Worm (Caenorhabditis elegans) whole organism, mixed stage, embryonic: ENCODE data around the gene wee-1.1.

Experiments used
- M03D4.4 ChIP-seq: sonication (generic microtip); optimal IDR thresholded peaks from 2 replicates; lab custom pipeline; 2017; ENCODE audit warnings: mild to moderate bottlenecking, missing genetic modification characterization, missing compliant biosample characterization
- bed-3 ChIP-seq: fragments of 200-800 bp; sonication (Bioruptor generic); optimal IDR thresholded peaks from 3 replicates; lab custom pipeline; 2018; ENCODE audit warnings: mild to moderate bottlenecking, missing genetic modification characterization, moderate library complexity, missing compliant biosample characterization
- blmp-1 ChIP-seq: fragments of 150-350 bp; optimal IDR thresholded peaks from 2 replicates; lab custom pipeline; 2014; ENCODE audit warnings: missing biosample characterization, missing genetic modification characterization
- ceh-39 ChIP-seq: fragments of 150-350 bp; optimal IDR thresholded peaks from 2 replicates; lab custom pipeline; 2014; ENCODE audit warnings: missing biosample characterization, missing genetic modification characterization
- ceh-43 ChIP-seq: fragments of 200-800 bp; sonication (Bioruptor generic); optimal IDR thresholded peaks from 2 replicates; lab custom pipeline; 2018; ENCODE audit warnings: mild to moderate bottlenecking, missing genetic modification characterization, moderate library complexity, missing compliant biosample characterization
- ceh-83 ChIP-seq: fragments of 200-800 bp; sonication (Bioruptor generic); optimal IDR thresholded peaks from 2 replicates; lab custom pipeline; 2018; ENCODE audit warnings: mild to moderate bottlenecking, missing genetic modification characterization, missing compliant biosample characterization
- ces-1 ChIP-seq: fragments of 150-350 bp; optimal IDR thresholded peaks from 2 replicates; lab custom pipeline; 2014; ENCODE audit warnings: missing biosample characterization, missing genetic modification reagents, missing genetic modification characterization
- cnd-1 ChIP-seq: fragments of 200-800 bp; sonication (Bioruptor generic); optimal IDR thresholded peaks from 2 replicates; lab custom pipeline; 2018; ENCODE audit warnings: mild to moderate bottlenecking, missing genetic modification characterization, missing compliant biosample characterization
- elt-1 ChIP-seq: sonication (generic microtip); optimal IDR thresholded peaks from 2 replicates; lab custom pipeline; 2017; ENCODE audit warnings: missing genetic modification characterization, mild to moderate bottlenecking, missing compliant biosample characterization, antibody characterized with exemption, moderate library complexity, borderline replicate concordance; ENCODE audit not compliant: insufficient read depth
- elt-3 ChIP-seq: fragments of 150-350 bp; optimal IDR thresholded peaks from 2 replicates; lab custom pipeline; 2014; ENCODE audit warnings: missing biosample characterization, missing genetic modification characterization
- flh-1 ChIP-seq: fragments of 200-800 bp; sonication (Bioruptor generic); optimal IDR thresholded peaks from 2 replicates; lab custom pipeline; 2018; ENCODE audit warnings: mild to moderate bottlenecking, missing genetic modification characterization, moderate library complexity, missing compliant biosample characterization
- hlh-1 ChIP-seq: fragments of 150-350 bp; optimal IDR thresholded peaks from 2 replicates; lab custom pipeline; 2014; ENCODE audit warnings: missing biosample characterization, missing genetic modification reagents, missing genetic modification characterization
- lin-13 ChIP-seq: fragments of 150-350 bp; optimal IDR thresholded peaks from 2 replicates; lab custom pipeline; 2014; ENCODE audit warnings: missing biosample characterization, missing genetic modification characterization
- lin-32 ChIP-seq: fragments of 200-800 bp; sonication (Bioruptor generic); optimal IDR thresholded peaks from 2 replicates; lab custom pipeline; 2018; ENCODE audit warnings: mild to moderate bottlenecking, missing genetic modification characterization, missing compliant biosample characterization
- lsy-2 ChIP-seq: fragments of 150-350 bp; optimal IDR thresholded peaks from 2 replicates; lab custom pipeline; 2014; ENCODE audit warnings: missing biosample characterization, missing genetic modification characterization
- mab-5 ChIP-seq: fragments of 150-350 bp; optimal IDR thresholded peaks from 2 replicates; lab custom pipeline; 2014; ENCODE audit warnings: missing biosample characterization, missing genetic modification characterization
- mep-1 ChIP-seq: fragments of 150-350 bp; optimal IDR thresholded peaks from 2 replicates; lab custom pipeline; 2017; ENCODE audit warnings: missing biosample characterization, missing genetic modification reagents, missing genetic modification characterization, inconsistent platforms
- mls-2 ChIP-seq: sonication (generic microtip); optimal IDR thresholded peaks from 2 replicates; lab custom pipeline; 2016; ENCODE audit warnings: mild to moderate bottlenecking, missing genetic modification characterization, moderate library complexity, missing compliant biosample characterization
- nhr-12 ChIP-seq: fragments of 150-350 bp; optimal IDR thresholded peaks from 2 replicates; lab custom pipeline; 2014; ENCODE audit warnings: missing biosample characterization, missing genetic modification characterization
- nhr-2 ChIP-seq: fragments of 150-350 bp; optimal IDR thresholded peaks from 2 replicates; lab custom pipeline; 2014; ENCODE audit warnings: missing biosample characterization, missing genetic modification characterization
- nhr-237 ChIP-seq: fragments of 150-350 bp; optimal IDR thresholded peaks from 2 replicates; lab custom pipeline; 2014; ENCODE audit warnings: missing biosample characterization, missing genetic modification characterization
- nhr-28 ChIP-seq: fragments of 150-350 bp; optimal IDR thresholded peaks from 2 replicates; lab custom pipeline; 2014; ENCODE audit warnings: missing biosample characterization, missing genetic modification characterization
- nhr-76 ChIP-seq: sonication (generic microtip); optimal IDR thresholded peaks from 2 replicates; lab custom pipeline; 2017; ENCODE audit warnings: missing biosample characterization, missing genetic modification characterization
- pha-4 ChIP-seq: fragments of 150-350 bp; optimal IDR thresholded peaks from 2 replicates; lab custom pipeline; 2018; ENCODE audit warnings: missing biosample characterization, missing genetic modification reagents, missing genetic modification characterization
- sem-2 ChIP-seq: fragments of 200-800 bp; sonication (Bioruptor generic); optimal IDR thresholded peaks from 2 replicates; lab custom pipeline; 2018; ENCODE audit warnings: mild to moderate bottlenecking, missing genetic modification characterization, missing compliant biosample characterization
- snpc-4 ChIP-seq: fragments of 150-350 bp; optimal IDR thresholded peaks from 2 replicates; lab custom pipeline; 2014; ENCODE audit warnings: missing biosample characterization, missing genetic modification characterization
- sptf-1 ChIP-seq: sonication (generic microtip); optimal IDR thresholded peaks from 2 replicates; lab custom pipeline; 2017; ENCODE audit warnings: mild to moderate bottlenecking, missing genetic modification characterization, moderate library complexity, missing compliant biosample characterization
- unc-39 ChIP-seq: fragments of 150-350 bp; optimal IDR thresholded peaks from 2 replicates; lab custom pipeline; 2014; ENCODE audit warnings: missing biosample characterization, missing genetic modification characterization
- zip-8 ChIP-seq: fragments of 150-350 bp; optimal IDR thresholded peaks from 2 replicates; lab custom pipeline; 2014; ENCODE audit warnings: missing biosample characterization, missing genetic modification characterization
- ztf-11 ChIP-seq: fragments of 150-350 bp; optimal IDR thresholded peaks from 2 replicates; lab custom pipeline; 2014; ENCODE audit warnings: missing biosample characterization, missing genetic modification characterization

wee-1.1 gene

DNA sequence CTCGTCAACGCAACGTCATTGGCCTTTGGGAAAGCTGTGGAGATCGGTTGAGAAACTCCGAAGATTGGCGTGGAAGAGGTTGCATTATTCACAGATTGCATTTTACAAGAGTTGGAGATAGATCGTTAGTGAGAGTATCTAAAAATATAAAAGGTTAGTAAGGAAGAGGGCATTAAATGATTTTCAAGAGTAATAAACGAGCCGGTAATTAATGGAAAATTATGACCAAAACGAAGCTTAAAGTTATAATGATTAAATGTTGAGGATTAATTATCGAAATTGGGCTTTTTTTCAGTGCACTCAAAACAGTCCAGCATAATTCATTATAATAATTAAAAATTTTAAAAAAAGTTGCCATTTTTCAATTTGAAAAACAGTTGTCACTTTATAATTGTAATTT is 25.9 kb upstream of the wee-1.1 start, which contains the start of gene pap-2:
Gene pap-2, minus strand, starts transcription at position 101 of the 400 bp plus-strand sequence.
- TF ChIP-seq lin-13 (tag; lab: Kevin White, UChicago): no peak
- no peak for TF ChIP-seq ceh-43 (GFP tag; lab: Kevin White, UChicago)
- no peak for TF ChIP-seq elt-3
- no peak for TF ChIP-seq ces-1 (GFP tag; lab: Kevin White, UChicago)
- TF ChIP-seq bed-3 (GFP tag; lab: Kevin White, UChicago): no peak
- TF ChIP-seq pha-4 (tag; lab: Kevin White, UChicago): no peak
- TF ChIP-seq mep-1 (tag; lab: Kevin White, UChicago): no peak
- TF ChIP-seq lin-32 (GFP tag; lab: Kevin White, UChicago): no peak
- no peak for TF ChIP-seq nhr-12 (tag; lab: Kevin White, UChicago)
- TF ChIP-seq sem-2 (GFP tag; lab: Kevin White, UChicago): no peak
- TF ChIP-seq unc-39: no peak
- TF ChIP-seq M03D4.4 (tag; lab: Kevin White, UChicago): no peak

DNA sequence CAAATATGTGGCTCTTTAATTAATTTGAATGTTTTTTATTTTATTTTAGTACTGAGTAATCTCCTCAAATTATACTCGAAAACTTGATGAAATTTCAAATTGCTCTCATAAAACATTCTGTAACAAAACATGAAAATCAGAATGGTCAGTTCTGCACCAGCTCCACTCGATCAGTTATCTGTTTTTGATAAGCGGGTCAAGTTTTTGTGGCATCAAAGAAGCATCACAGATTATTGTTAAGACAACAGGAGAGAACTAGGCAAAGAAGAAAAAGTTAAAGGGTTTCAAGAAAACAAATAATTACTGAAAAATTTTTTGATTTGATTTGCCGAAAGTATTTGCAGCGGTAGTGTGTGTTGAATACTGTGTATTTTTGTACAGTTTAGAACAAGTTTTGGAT is 23.8 kb upstream of the wee-1.1 start:
- TF ChIP-seq ztf-11 (tag; lab: Kevin White, UChicago): no peak
- TF ChIP-seq nhr-28 (tag; lab: Kevin White, UChicago): no peak
- no peak for TF ChIP-seq mls-2 (tag; lab: Kevin White, UChicago)
- no peak for TF ChIP-seq nhr-237 (tag; lab: Kevin White, UChicago)
- TF ChIP-seq nhr-76: no peak

DNA sequence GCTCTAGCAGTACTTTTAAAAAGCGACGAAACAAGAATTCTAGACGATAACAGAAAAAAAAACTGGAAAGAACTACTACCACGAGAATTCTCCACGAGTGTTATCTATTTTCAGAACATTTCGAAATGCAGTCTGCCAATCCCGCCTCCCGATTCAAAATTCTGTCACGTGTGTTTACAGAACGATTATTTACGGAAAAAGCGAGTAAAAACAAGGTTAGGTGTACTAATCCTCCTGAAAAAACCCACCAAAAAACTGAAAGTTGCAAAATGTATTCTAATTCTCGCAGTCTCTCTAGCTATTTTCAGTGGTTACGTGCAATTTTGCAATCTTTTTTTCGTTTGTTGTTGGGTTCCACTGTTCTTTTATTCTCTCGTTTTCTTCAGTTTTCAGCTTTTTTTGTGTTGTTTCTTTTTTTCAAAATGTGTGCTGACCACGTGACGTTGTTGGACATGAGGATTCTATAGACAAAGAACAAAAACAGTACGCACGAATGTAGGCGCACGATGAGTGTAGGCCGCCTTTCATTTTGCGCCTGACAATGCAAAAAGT is 23.2 kb upstream of the wee-1.1 start:
- no peak for TF ChIP-seq M03D4.4 (tag; lab: Kevin White, UChicago)
- TF ChIP-seq lsy-2 (tag; lab: Kevin White, UChicago): no peak
- no peak for TF ChIP-seq snpc-4 (tag; lab: Kevin White, UChicago)
- no peak for TF ChIP-seq unc-39
- TF ChIP-seq mep-1 (tag; lab: Kevin White, UChicago): no peak

DNA sequence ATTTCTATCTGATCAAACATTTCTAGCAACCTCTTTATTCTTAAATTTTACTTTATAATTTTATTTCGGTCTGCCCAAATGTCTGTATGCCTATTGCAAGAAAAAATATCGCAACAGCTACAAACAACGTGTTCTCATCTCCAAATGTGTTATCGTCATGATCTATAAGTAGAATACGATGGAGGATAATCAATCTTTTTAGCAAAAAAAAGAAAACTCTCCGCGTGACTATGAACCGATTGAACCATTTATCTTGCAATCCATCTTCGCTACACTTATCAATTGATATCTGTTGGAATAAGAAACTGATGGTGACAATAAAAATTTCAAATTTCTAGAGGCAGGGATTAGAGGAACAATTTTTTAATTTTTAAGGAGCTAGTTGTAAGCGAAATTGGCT is 22.6 kb upstream of the wee-1.1 start:
- TF ChIP-seq ceh-83: no peak
- peak; percentile 37 for TF ChIP-seq elt-1

DNA sequence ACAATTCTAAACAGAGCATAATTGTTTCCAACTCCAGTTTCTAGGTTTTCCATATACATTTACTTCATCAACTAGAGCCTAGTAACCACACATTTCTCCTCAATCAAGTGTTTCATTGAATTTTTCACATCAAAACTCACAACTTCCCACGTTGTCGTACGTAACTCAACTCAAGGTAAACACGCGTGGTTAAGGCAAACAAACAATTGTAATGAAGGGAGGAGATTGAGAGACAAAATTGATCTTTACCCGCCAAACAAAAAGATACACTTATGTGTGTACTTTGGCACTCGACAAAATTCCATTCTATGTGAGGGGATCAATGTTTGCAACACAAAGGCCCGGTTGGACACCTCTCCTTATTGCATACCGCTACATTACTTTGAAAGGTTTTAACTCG is 22.0 kb upstream of the wee-1.1 start, which contains the start of gene nhr-19:
Gene nhr-19, minus strand, starts transcription at position 191 of the 400 bp plus-strand sequence.
- no peak for TF ChIP-seq mep-1 (tag; lab: Kevin White, UChicago)
- TF ChIP-seq pha-4 (tag; lab: Kevin White, UChicago): peak; percentile 10
- no peak for TF ChIP-seq nhr-2 (tag; lab: Kevin White, UChicago)

DNA sequence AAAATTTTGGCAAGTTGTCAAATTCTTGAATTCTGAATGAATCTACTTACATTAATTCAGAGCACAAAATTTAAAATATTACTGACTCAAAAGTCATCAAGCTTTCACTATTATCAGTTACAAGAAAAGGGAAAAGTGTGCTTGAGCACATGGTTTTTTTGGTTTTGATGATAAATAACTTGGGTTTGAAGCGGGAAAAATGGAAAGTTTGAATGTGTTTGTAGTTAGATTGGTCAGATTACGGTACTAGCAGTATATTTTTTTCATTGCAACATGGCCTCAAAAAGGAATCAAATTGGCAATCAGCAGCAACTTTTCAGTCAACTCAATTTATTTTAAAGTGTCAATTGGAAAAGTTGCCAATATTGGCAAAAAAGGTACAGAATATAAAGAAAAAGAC is 21.3 kb upstream of the wee-1.1 start:
- TF ChIP-seq ceh-39 (tag; lab: Kevin White, UChicago): no peak
- no peak for TF ChIP-seq pha-4 (tag; lab: Kevin White, UChicago)
- no peak for TF ChIP-seq ztf-11 (tag; lab: Kevin White, UChicago)
- TF ChIP-seq blmp-1: no peak
- TF ChIP-seq flh-1 (GFP tag; lab: Kevin White, UChicago): no peak
- TF ChIP-seq nhr-237 (tag; lab: Kevin White, UChicago): no peak
- TF ChIP-seq sptf-1 (tag; lab: Kevin White, UChicago): no peak
- no peak for TF ChIP-seq zip-8 (tag; lab: Kevin White, UChicago)
- no peak for TF ChIP-seq mab-5 (tag; lab: Kevin White, UChicago)
- TF ChIP-seq lin-13 (tag; lab: Kevin White, UChicago): no peak
- no peak for TF ChIP-seq ceh-43 (GFP tag; lab: Kevin White, UChicago)
- TF ChIP-seq snpc-4 (tag; lab: Kevin White, UChicago): no peak
- no peak for TF ChIP-seq ceh-83
- no peak for TF ChIP-seq unc-39
- TF ChIP-seq bed-3 (GFP tag; lab: Kevin White, UChicago): no peak
- no peak for TF ChIP-seq nhr-76

DNA sequence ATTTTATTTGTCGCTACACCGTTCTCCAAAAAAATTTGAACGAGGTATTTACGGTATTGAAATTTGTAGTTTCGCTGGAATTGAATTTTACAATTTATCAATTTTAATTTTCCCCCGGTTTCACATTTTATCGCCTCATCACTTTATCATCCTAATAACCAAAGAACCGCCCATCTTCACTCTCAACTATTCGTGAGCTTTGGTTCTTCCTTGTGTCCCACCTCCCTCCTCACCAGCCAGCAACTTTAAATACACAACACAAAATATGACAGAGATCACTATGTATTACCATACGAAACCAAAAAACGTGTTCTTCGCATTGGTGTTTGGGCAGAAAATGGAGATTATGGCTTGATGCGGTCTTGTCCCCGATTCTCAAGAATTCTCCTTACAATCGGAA is 20.7 kb upstream of the wee-1.1 start:
- no peak for TF ChIP-seq M03D4.4 (tag; lab: Kevin White, UChicago)
- TF ChIP-seq pha-4 (tag; lab: Kevin White, UChicago): no peak
- no peak for TF ChIP-seq nhr-76
- no peak for TF ChIP-seq nhr-28 (tag; lab: Kevin White, UChicago)
- TF ChIP-seq elt-3: no peak
- TF ChIP-seq hlh-1 (tag; lab: Kevin White, UChicago): no peak
- TF ChIP-seq ceh-39 (tag; lab: Kevin White, UChicago): no peak
- no peak for TF ChIP-seq cnd-1 (tag; lab: Kevin White, UChicago)
- TF ChIP-seq ces-1 (GFP tag; lab: Kevin White, UChicago): no peak
- no peak for TF ChIP-seq lsy-2 (tag; lab: Kevin White, UChicago)
- no peak for TF ChIP-seq lin-32 (GFP tag; lab: Kevin White, UChicago)
- TF ChIP-seq, all 35 proteins: peak for 0
